Worm (Caenorhabditis elegans): ENCODE measurements around the gene Y51A2B.5.

The Y51A2B.5 gene

DNA sequence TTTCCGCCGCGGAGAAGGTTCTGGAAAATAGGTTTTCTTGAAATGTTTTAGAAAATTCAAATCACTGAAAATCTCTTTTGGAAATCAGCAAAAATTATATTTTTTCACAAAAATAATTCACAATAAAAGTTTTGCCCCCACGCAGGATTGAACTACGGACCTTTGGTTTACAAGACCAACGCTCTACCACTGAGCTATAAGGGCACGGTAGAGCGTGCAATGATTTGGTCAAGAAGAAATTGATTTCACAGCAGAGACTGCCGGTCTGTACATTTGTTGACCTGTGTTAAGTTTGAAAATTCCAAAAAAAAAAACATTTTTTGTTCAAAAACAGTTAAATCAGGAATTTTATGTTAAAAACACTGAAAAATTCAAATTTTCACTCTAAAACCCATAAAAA lies 23.3 kb downstream of the Y51A2B.5 start:
- TF ChIP-seq F13C5.2 (tag; optimal IDR thresholded peaks at IDR 0.05) (no peak), ama-1 (optimal IDR thresholded peaks at IDR 0.05) (no peak), pes-1 (GFP tag; IDR thresholded peaks at IDR 0.05) (no peak), ceh-36 (tag; optimal IDR thresholded peaks at IDR 0.05) (no peak), tbx-11 (GFP tag; IDR thresholded peaks at IDR 0.05) (no peak), ets-7 (tag; optimal IDR thresholded peaks at IDR 0.05) (no peak), sea-1 (GFP tag; conservative IDR thresholded peaks at IDR 0.05) (no peak), scrt-1 (GFP tag; IDR thresholded peaks at IDR 0.05) (no peak)

DNA sequence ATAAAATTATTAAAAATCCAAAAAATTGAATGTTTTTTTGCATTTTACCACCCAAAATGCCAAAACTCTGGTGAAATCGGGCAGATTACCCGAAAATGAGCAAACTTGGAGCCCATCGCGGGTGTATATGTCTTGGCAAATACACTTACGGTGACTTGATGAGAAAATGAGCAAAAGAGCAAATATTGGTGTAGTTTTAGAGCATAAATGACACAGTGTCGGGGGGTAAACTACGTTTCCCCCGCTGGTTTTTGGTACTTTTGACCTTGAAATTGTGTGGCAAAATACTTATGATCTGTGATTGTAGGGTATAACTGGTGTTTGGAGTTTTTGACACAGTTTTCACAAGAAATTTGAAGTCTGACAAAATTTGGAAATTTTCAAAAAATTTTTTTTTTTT lies 23.8 kb downstream of the Y51A2B.5 start, which contains the start of gene ZK262.2:
ZK262.2 (minus strand) TSS at position 101 of the 400 bp plus-strand sequence.
- TF ChIP-seq hmbx-1 (tag; optimal IDR thresholded peaks at IDR 0.05): no peak
- no peak for TF ChIP-seq flt-1 (GFP tag; IDR thresholded peaks at IDR 0.05)
- TF ChIP-seq sea-1 (GFP tag; conservative IDR thresholded peaks at IDR 0.05): no peak
- TF ChIP-seq hmg-4 (GFP tag; optimal IDR thresholded peaks at IDR 0.05): no peak
- TF ChIP-seq scrt-1 (GFP tag; IDR thresholded peaks at IDR 0.05): no peak
- no peak for TF ChIP-seq B0310.2 (tag; optimal IDR thresholded peaks at IDR 0.05)
- no peak for TF ChIP-seq F13C5.2 (tag; optimal IDR thresholded peaks at IDR 0.05)
- TF ChIP-seq aly-1 (tag; optimal IDR thresholded peaks at IDR 0.05): no peak
- no peak for TF ChIP-seq pes-1 (GFP tag; IDR thresholded peaks at IDR 0.05)
- TF ChIP-seq ama-1 (optimal IDR thresholded peaks at IDR 0.05): no peak
- no peak for TF ChIP-seq tbx-11 (GFP tag; IDR thresholded peaks at IDR 0.05)
- TF ChIP-seq ceh-36 (tag; optimal IDR thresholded peaks at IDR 0.05): no peak

DNA sequence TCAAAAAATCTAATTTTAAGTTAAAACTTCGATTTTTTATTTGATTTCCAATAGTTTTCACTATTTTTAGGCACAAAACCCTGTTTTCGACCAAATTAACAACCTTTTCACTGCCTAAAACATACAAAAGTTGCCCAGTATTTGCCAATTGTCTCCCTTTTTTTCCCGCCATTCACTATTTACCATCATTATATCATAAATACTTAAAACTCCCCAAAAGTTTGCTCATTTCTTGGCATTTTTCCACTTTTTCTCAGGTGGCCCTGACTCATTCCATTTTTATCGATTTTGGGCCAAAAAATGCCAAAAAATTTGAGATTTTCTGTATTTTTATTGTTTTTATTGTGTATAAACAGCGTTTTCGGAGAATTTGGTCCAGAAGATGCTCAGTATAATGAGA lies 25.0 kb downstream of the Y51A2B.5 start, which contains the start of gene txt-8:
txt-8 (plus strand) TSS at position 301 of the 400 bp plus-strand sequence.
- TF ChIP-seq pes-1 (GFP tag; IDR thresholded peaks at IDR 0.05): no peak
- no peak for TF ChIP-seq hnd-1 (tag; optimal IDR thresholded peaks at IDR 0.05)
- no peak for TF ChIP-seq tbx-11 (GFP tag; IDR thresholded peaks at IDR 0.05)
- TF ChIP-seq hmg-4 (GFP tag; optimal IDR thresholded peaks at IDR 0.05): no peak
- TF ChIP-seq flt-1 (GFP tag; IDR thresholded peaks at IDR 0.05): no peak
- no peak for TF ChIP-seq ceh-13 (GFP tag; optimal IDR thresholded peaks at IDR 0.05)
- no peak for TF ChIP-seq ceh-36 (tag; optimal IDR thresholded peaks at IDR 0.05)
- TF ChIP-seq F13C5.2 (tag; optimal IDR thresholded peaks at IDR 0.05): no peak
- TF ChIP-seq ama-1 (optimal IDR thresholded peaks at IDR 0.05): no peak
- TF ChIP-seq tra-4 (tag; optimal IDR thresholded peaks at IDR 0.05): no peak
- TF ChIP-seq scrt-1 (GFP tag; IDR thresholded peaks at IDR 0.05): no peak
- no peak for TF ChIP-seq B0310.2 (tag; optimal IDR thresholded peaks at IDR 0.05)
- no peak for TF ChIP-seq hmbx-1 (tag; optimal IDR thresholded peaks at IDR 0.05)
- no peak for TF ChIP-seq tbx-37 (GFP tag; conservative IDR thresholded peaks at IDR 0.05)
- TF ChIP-seq sea-1 (GFP tag; conservative IDR thresholded peaks at IDR 0.05): no peak
- TF ChIP-seq ets-7 (tag; optimal IDR thresholded peaks at IDR 0.05): no peak
- TF ChIP-seq aly-1 (tag; optimal IDR thresholded peaks at IDR 0.05): no peak

DNA sequence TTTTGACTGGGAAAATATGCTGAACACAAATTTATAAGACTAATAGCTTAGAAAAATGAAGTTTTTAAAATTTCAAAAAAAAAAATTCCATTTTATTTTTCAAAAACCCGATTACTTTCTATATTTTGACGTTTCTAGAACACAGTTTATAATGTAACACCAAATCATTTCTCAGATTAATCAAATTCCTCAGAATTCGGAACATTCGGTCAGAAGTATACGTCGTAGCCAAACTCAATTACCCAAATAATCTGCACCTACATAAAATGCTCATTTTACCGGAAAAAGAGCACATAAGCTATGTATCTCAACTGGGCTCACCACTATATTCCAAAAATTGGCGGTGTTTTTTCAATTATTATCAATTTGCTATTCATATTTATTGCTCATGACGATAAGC lies 31.7 kb downstream of the Y51A2B.5 start, which contains the start of gene srj-26:
srj-26 (plus strand) TSS at position 301 of the 400 bp plus-strand sequence.
- TF ChIP-seq tbx-37 (GFP tag; conservative IDR thresholded peaks at IDR 0.05) (no peak), hmg-4 (GFP tag; optimal IDR thresholded peaks at IDR 0.05) (no peak), B0310.2 (tag; optimal IDR thresholded peaks at IDR 0.05) (no peak), aly-1 (tag; optimal IDR thresholded peaks at IDR 0.05) (no peak), ama-1 (optimal IDR thresholded peaks at IDR 0.05) (no peak), tra-4 (tag; optimal IDR thresholded peaks at IDR 0.05) (no peak), sea-1 (GFP tag; conservative IDR thresholded peaks at IDR 0.05) (no peak), F13C5.2 (tag; optimal IDR thresholded peaks at IDR 0.05) (no peak), hnd-1 (tag; optimal IDR thresholded peaks at IDR 0.05) (no peak), tbx-11 (GFP tag; IDR thresholded peaks at IDR 0.05) (no peak), hmbx-1 (tag; optimal IDR thresholded peaks at IDR 0.05) (no peak), ceh-36 (tag; optimal IDR thresholded peaks at IDR 0.05) (no peak), ceh-13 (GFP tag; optimal IDR thresholded peaks at IDR 0.05) (no peak), flt-1 (GFP tag; IDR thresholded peaks at IDR 0.05) (no peak), pes-1 (GFP tag; IDR thresholded peaks at IDR 0.05) (no peak), ets-7 (tag; optimal IDR thresholded peaks at IDR 0.05) (no peak), scrt-1 (GFP tag; IDR thresholded peaks at IDR 0.05) (no peak)

DNA sequence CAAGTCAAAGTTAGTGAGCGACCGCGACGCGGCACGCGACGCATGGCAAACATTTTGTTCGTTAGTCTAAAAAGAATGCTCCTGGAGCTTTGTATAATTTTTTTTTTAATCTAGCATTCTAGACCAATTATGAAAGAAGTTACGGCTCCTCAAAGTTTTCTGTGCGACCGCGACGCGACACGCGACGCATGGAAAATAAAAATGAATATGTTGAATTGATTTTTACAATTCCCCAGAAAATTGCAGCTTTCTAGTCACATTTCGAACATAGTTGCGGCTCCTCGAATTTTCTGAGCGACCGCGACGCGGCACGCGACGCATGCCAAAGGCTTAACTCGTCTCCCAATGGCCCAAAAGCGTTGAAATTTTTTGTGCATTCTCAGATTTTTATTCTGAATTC lies 35.4 kb downstream of the Y51A2B.5 start, which contains the start of gene ZK262.4:
ZK262.4 (minus strand) TSS at position 101 of the 400 bp plus-strand sequence.
- TF ChIP-seq ama-1 (optimal IDR thresholded peaks at IDR 0.05) (no peak), flt-1 (GFP tag; IDR thresholded peaks at IDR 0.05) (no peak), hnd-1 (tag; optimal IDR thresholded peaks at IDR 0.05) (no peak), hmbx-1 (tag; optimal IDR thresholded peaks at IDR 0.05) (no peak), F13C5.2 (tag; optimal IDR thresholded peaks at IDR 0.05) (no peak)

DNA sequence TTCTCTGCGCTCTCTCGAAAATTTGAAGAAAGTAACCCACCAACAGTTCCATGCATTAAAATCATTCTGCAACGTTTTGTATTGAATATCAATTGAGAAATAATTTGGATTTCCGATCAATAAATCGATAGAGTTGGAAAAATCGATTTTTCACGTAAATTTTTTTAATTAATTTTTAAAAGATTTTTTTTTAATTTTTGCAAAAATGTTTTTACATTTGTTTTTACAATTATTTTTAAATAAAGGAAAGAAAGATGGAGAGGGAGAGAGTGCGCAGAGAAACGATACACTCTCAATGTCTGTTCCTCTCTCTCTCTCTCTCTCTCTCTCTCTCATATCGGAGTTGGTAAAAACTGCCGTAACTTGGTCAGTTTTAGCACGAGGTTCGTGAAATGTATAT lies 36.5 kb downstream of the Y51A2B.5 start, which contains the start of gene ZK262.19:
ZK262.19 (minus strand) TSS at position 101 of the 400 bp plus-strand sequence.
- TF ChIP-seq ceh-36 (tag; optimal IDR thresholded peaks at IDR 0.05) (no peak), hmg-4 (GFP tag; optimal IDR thresholded peaks at IDR 0.05) (no peak)

DNA sequence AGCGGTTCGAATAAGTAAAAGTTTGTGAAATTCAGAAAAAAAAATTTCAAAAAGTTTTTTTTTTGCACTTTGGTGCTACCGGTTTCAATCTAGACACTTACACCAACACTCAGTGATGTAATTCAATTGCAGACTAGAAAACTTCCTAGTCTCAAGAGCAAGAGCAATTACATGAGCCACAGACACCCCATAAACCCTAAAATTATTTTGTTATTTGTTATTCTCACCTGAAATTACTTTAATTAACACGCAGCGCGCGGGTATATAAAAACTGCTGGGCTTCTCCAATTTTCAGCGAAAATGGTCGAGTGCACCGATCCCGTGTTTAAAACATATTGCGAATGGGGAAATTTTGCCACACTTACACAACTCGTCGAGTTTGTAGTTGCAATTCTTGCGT lies 37.2 kb downstream of the Y51A2B.5 start, which contains the start of gene srw-83:
srw-83 (plus strand) TSS at position 301 of the 400 bp plus-strand sequence.
- TF ChIP-seq scrt-1 (GFP tag; IDR thresholded peaks at IDR 0.05) (no peak), tbx-11 (GFP tag; IDR thresholded peaks at IDR 0.05) (no peak), hmbx-1 (tag; optimal IDR thresholded peaks at IDR 0.05) (no peak)

DNA sequence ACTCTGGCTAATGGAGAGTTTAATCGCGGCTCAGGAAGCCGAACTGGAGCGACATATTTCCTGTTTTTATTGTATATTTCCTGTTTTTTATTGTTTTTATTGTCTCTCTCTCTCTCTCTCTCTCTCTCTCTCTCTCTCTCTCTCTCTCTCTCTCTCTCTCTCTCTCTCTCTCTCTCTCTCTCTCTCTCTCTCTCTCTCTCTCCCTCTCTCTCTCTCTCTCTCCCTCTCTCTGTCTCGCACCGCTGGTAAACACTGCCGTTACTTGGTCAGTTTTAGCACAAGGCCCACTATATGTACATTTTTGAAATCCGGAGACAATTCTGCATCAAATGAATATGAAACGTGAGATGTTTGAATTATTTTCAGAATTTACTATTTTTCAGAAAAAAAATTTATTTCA lies 41.7 kb downstream of the Y51A2B.5 start:
- TF ChIP-seq flt-1 (GFP tag; IDR thresholded peaks at IDR 0.05) (no peak), aly-1 (tag; optimal IDR thresholded peaks at IDR 0.05) (no peak), sea-1 (GFP tag; conservative IDR thresholded peaks at IDR 0.05) (no peak)
